Worm (Caenorhabditis elegans) whole organism, L4 larva: Measurements from ENCODE around the gene plc-4.

Experiments
- F10B5.3 ChIP-seq: sonication (generic microtip); optimal IDR thresholded peaks from 2 replicates; lab custom pipeline; 2016; ENCODE audit warnings: mild to moderate bottlenecking, missing genetic modification characterization, missing compliant biosample characterization
- F26F4.8 ChIP-seq: fragments of 200-800 bp; sonication (Bioruptor generic); conservative IDR thresholded peaks from 2 replicates; pipeline ENCODE4 v1.3.6; 2022; ENCODE audit warnings: missing genetic modification characterization, missing compliant biosample characterization
- F37D6.2 ChIP-seq: sonication (generic microtip); optimal IDR thresholded peaks from 2 replicates; lab custom pipeline; 2016; ENCODE audit warnings: mild to moderate bottlenecking, missing genetic modification characterization, missing compliant biosample characterization
- Y5F2A.4 ChIP-seq: fragments of 200-800 bp; sonication (Bioruptor generic); optimal IDR thresholded peaks from 2 replicates; lab custom pipeline; 2018; ENCODE audit warnings: mild to moderate bottlenecking, missing genetic modification characterization, missing compliant biosample characterization
- ZK546.5 ChIP-seq, 2 experiments: sonication (generic microtip); optimal IDR thresholded peaks; 2 replicates each; lab custom pipeline; 2017; ENCODE audit warnings: missing biosample characterization in 2 of 2, missing genetic modification characterization in 2 of 2
- aha-1 ChIP-seq: fragments of 150-350 bp; peaks from one replicate; lab custom pipeline; 2014; ENCODE audit warnings: missing biosample characterization, missing genetic modification characterization
- ama-1 ChIP-seq: fragments of 150-350 bp; optimal IDR thresholded peaks from 2 replicates; lab custom pipeline; 2014; ENCODE audit warnings: inconsistent platforms, mixed read lengths
- arid-1 ChIP-seq: fragments of 200-800 bp; sonication (Bioruptor generic); conservative IDR thresholded peaks from 2 replicates; pipeline ENCODE4 v1.3.6; 2022; ENCODE audit warnings: missing genetic modification reagents, missing genetic modification characterization, missing compliant biosample characterization
- ces-1 ChIP-seq: fragments of 150-350 bp; sonication (generic microtip); optimal IDR thresholded peaks from 4 replicates; lab custom pipeline; 2014; ENCODE audit warnings: missing biosample characterization, missing genetic modification reagents, missing genetic modification characterization
- cey-2 ChIP-seq: sonication (generic microtip); optimal IDR thresholded peaks from 3 replicates; lab custom pipeline; 2017; ENCODE audit warnings: missing genetic modification characterization, mild to moderate bottlenecking, missing compliant biosample characterization, antibody characterized with exemption, borderline replicate concordance; ENCODE audit not compliant: insufficient read depth
- daf-12 ChIP-seq: fragments of 150-350 bp; optimal IDR thresholded peaks from 2 replicates; lab custom pipeline; 2014; ENCODE audit warnings: missing biosample characterization, missing genetic modification reagents, missing genetic modification characterization
- daf-16 ChIP-seq, 3 experiments: sonication (generic microtip); optimal IDR thresholded peaks; 2 replicates each; lab custom pipeline; 2016 to 2017; ENCODE audit warnings: missing genetic modification characterization in 3 of 3, missing genetic modification reagents in 3 of 3, mild to moderate bottlenecking in 2 of 3, missing compliant biosample characterization in 2 of 3, missing biosample characterization in 1 of 3, moderate library complexity in 1 of 3
- daf-8 ChIP-seq: fragments of 200-800 bp; sonication (Bioruptor generic); IDR thresholded peaks from 2 replicates; pipeline ENCODE4 v1.3.6; 2022; ENCODE audit warnings: missing genetic modification characterization, missing compliant biosample characterization
- dmd-8 ChIP-seq: fragments of 200-800 bp; sonication (Bioruptor generic); IDR thresholded peaks from 2 replicates; pipeline ENCODE4 v1.3.6; 2022; ENCODE audit warnings: missing genetic modification characterization, missing compliant biosample characterization
- dmd-9 ChIP-seq: fragments of 200-800 bp; sonication (Bioruptor generic); IDR thresholded peaks from 2 replicates; pipeline ENCODE4 v1.3.6; 2022; ENCODE audit warnings: missing genetic modification reagents, missing genetic modification characterization, missing compliant biosample characterization
- dpl-1 ChIP-seq: fragments of 150-350 bp; optimal IDR thresholded peaks from 2 replicates; lab custom pipeline; 2014; ENCODE audit warnings: missing biosample characterization, missing genetic modification reagents, missing genetic modification characterization
- duxl-1 ChIP-seq: sonication (generic microtip); optimal IDR thresholded peaks from 2 replicates; lab custom pipeline; 2016; ENCODE audit warnings: mild to moderate bottlenecking, missing genetic modification characterization, moderate library complexity, missing compliant biosample characterization; ENCODE audit not compliant: poor library complexity
- dve-1 ChIP-seq: sonication (generic microtip); optimal IDR thresholded peaks from 2 replicates; lab custom pipeline; 2017; ENCODE audit warnings: antibody characterized with exemption, mild to moderate bottlenecking, missing genetic modification characterization, missing compliant biosample characterization; ENCODE audit not compliant: insufficient read depth
- hmg-1.1 ChIP-seq: fragments of 200-800 bp; sonication (Bioruptor generic); IDR thresholded peaks from 2 replicates; pipeline ENCODE4 v1.3.6; 2022; ENCODE audit warnings: missing genetic modification reagents, missing genetic modification characterization, missing compliant biosample characterization
- lin-1 ChIP-seq: fragments of 200-800 bp; sonication (Bioruptor generic); IDR thresholded peaks from 2 replicates; pipeline ENCODE4 v1.3.6; 2022; ENCODE audit warnings: missing genetic modification reagents, missing genetic modification characterization, missing compliant biosample characterization
- lin-15B ChIP-seq: fragments of 150-350 bp; sonication (generic microtip); optimal IDR thresholded peaks from 3 replicates; lab custom pipeline; 2014; ENCODE audit warnings: missing biosample characterization, missing genetic modification characterization
- lin-38 ChIP-seq: fragments of 200-800 bp; sonication (Bioruptor generic); IDR thresholded peaks from 2 replicates; pipeline ENCODE4 v1.3.6; 2022; ENCODE audit warnings: missing genetic modification reagents, missing genetic modification characterization, missing compliant biosample characterization
- lir-3 ChIP-seq: sonication (generic microtip); optimal IDR thresholded peaks from 2 replicates; lab custom pipeline; 2016; ENCODE audit warnings: mild to moderate bottlenecking, missing genetic modification characterization, missing compliant biosample characterization
- madf-5 ChIP-seq, 2 experiments: fragments of 200-800 bp; sonication (Bioruptor generic); IDR thresholded peaks; 2 replicates each; pipeline ENCODE4 v1.3.6; 2022; ENCODE audit warnings: missing compliant biosample characterization in 2 of 2, missing genetic modification characterization in 2 of 2
- mdt-29 ChIP-seq: fragments of 200-800 bp; sonication (Bioruptor generic); IDR thresholded peaks from 2 replicates; pipeline ENCODE4 v1.3.6; 2022; ENCODE audit warnings: missing genetic modification reagents, missing genetic modification characterization, missing compliant biosample characterization
- mxl-2 ChIP-seq: fragments of 200-800 bp; sonication (Bioruptor generic); conservative IDR thresholded peaks from 2 replicates; pipeline ENCODE4 v1.3.6; 2022; ENCODE audit warnings: missing genetic modification reagents, missing genetic modification characterization, missing compliant biosample characterization
- nhr-102 ChIP-seq: sonication (generic microtip); optimal IDR thresholded peaks from 2 replicates; lab custom pipeline; 2016; ENCODE audit warnings: mild to moderate bottlenecking, missing genetic modification characterization, moderate library complexity, missing compliant biosample characterization
- nhr-111 ChIP-seq: fragments of 200-800 bp; sonication (Bioruptor generic); optimal IDR thresholded peaks from 2 replicates; lab custom pipeline; 2018; ENCODE audit warnings: mild to moderate bottlenecking, missing genetic modification characterization, missing compliant biosample characterization
- nhr-237 ChIP-seq: sonication (generic microtip); optimal IDR thresholded peaks from 2 replicates; lab custom pipeline; 2017; ENCODE audit warnings: missing biosample characterization, missing genetic modification characterization
- nhr-25 ChIP-seq: sonication (generic microtip); optimal IDR thresholded peaks from 2 replicates; lab custom pipeline; 2017; ENCODE audit warnings: missing genetic modification characterization, mild to moderate bottlenecking, missing compliant biosample characterization, antibody characterized with exemption, moderate library complexity, borderline replicate concordance; ENCODE audit not compliant: insufficient read depth
- nhr-41 ChIP-seq: fragments of 200-800 bp; sonication (Bioruptor generic); IDR thresholded peaks from 2 replicates; pipeline ENCODE4 v1.3.6; 2022; ENCODE audit warnings: missing genetic modification reagents, missing genetic modification characterization, missing compliant biosample characterization
- nhr-42 ChIP-seq: fragments of 200-800 bp; sonication (Bioruptor generic); IDR thresholded peaks from 2 replicates; pipeline ENCODE4 v1.3.6; 2022; ENCODE audit warnings: missing genetic modification characterization, missing compliant biosample characterization
- nhr-76 ChIP-seq: fragments of 150-350 bp; optimal IDR thresholded peaks from 2 replicates; lab custom pipeline; 2014; ENCODE audit warnings: missing biosample characterization, missing genetic modification characterization
- nhr-77 ChIP-seq: fragments of 150-350 bp; optimal IDR thresholded peaks from 2 replicates; lab custom pipeline; 2014; ENCODE audit warnings: missing biosample characterization, missing genetic modification characterization
- saeg-2 ChIP-seq: fragments of 200-800 bp; sonication (Bioruptor generic); IDR thresholded peaks from 2 replicates; pipeline ENCODE4 v1.3.6; 2022; ENCODE audit warnings: missing genetic modification reagents, missing genetic modification characterization, missing compliant biosample characterization
- sdz-12 ChIP-seq: fragments of 200-800 bp; sonication (Bioruptor generic); optimal IDR thresholded peaks from 2 replicates; lab custom pipeline; 2018; ENCODE audit warnings: mild to moderate bottlenecking, missing genetic modification characterization, missing compliant biosample characterization
- set-16 ChIP-seq: fragments of 200-800 bp; sonication (Bioruptor generic); IDR thresholded peaks from 2 replicates; pipeline ENCODE4 v1.3.6; 2022; ENCODE audit warnings: missing genetic modification reagents, missing genetic modification characterization, missing compliant biosample characterization
- tag-97 ChIP-seq: fragments of 200-800 bp; sonication (Bioruptor generic); IDR thresholded peaks from 2 replicates; pipeline ENCODE4 v1.3.6; 2022; ENCODE audit warnings: missing genetic modification characterization, missing compliant biosample characterization
- tra-1 ChIP-seq: fragments of 200-800 bp; sonication (Bioruptor generic); IDR thresholded peaks from 2 replicates; pipeline ENCODE4 v1.3.6; 2022; ENCODE audit warnings: missing genetic modification reagents, missing genetic modification characterization, missing compliant biosample characterization
- unc-130 ChIP-seq: sonication (generic microtip); optimal IDR thresholded peaks from 2 replicates; lab custom pipeline; 2016; ENCODE audit warnings: missing genetic modification reagents, missing genetic modification characterization, missing compliant biosample characterization
- unc-62 ChIP-seq, 3 experiments: fragments of 150-350 bp in 1 of 3; sonication (generic microtip); optimal IDR thresholded peaks in 2 of 3; peaks in 1 of 3; 1 replicate in 1 of 3; 2 replicates in 2 of 3; lab custom pipeline; 2014 to 2017; ENCODE audit warnings: missing biosample characterization in 3 of 3, missing genetic modification characterization in 3 of 3, missing genetic modification reagents in 3 of 3, missing genotype in 1 of 3
- zag-1 ChIP-seq: fragments of 150-350 bp; optimal IDR thresholded peaks from 2 replicates; lab custom pipeline; 2014; ENCODE audit warnings: missing biosample characterization, missing genetic modification characterization
- zip-2 ChIP-seq: fragments of 150-350 bp; optimal IDR thresholded peaks from 2 replicates; lab custom pipeline; 2014; ENCODE audit warnings: missing biosample characterization, missing genetic modification characterization
- ztf-7 ChIP-seq: fragments of 150-350 bp; optimal IDR thresholded peaks from 2 replicates; lab custom pipeline; 2014; ENCODE audit warnings: missing biosample characterization, missing genetic modification characterization

The plc-4 gene

ce11 chrIV:7507305-7507704, 5.2 kb downstream of the plc-4 start (continued):
- TF ChIP-seq dpl-1 (GFP tag; lab: Kevin White, UChicago) (peak; percentile 2), zag-1 (tag; lab: Kevin White, UChicago) (no peak), lin-1 (GFP tag; lab: Robert Waterston, UW) (no peak), ZK546.5 (tag; optimal IDR thresholded peaks at IDR 0.05; lab: Kevin White, UChicago) (no peak), nhr-111 (GFP tag; lab: Kevin White, UChicago) (no peak), nhr-76 (tag; lab: Kevin White, UChicago) (no peak)

DNA sequence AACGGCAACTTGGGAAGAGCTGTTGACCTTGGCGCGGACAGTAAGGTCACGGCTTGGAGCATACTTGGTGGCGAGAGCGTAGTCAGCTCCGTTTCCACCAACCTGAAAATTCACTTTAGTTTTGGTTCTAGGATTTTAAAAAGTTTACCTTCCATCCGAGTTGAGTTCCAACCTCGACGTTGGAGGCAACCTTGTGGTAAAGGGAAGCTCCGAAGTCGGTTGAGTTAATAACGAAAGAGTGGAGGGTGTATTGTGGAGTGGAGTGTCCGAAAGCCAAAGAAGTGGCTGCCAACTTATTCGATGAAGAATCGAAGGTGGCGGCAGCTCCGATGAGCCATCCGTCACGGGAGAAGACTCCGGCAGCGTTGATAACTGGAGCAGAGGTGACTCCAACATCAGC, 5.8 kb downstream of the plc-4 start:
- TF ChIP-seq ztf-7 (tag; lab: Kevin White, UChicago) (no peak), daf-8 (GFP tag; lab: Robert Waterston, UW) (no peak), set-16 (GFP tag; lab: Robert Waterston, UW) (peak; percentile 36; the same call in 1 of the 2 replicates), saeg-2 (GFP tag; lab: Robert Waterston, UW) (no peak), sdz-12 (no peak), dmd-9 (GFP tag; lab: Robert Waterston, UW) (0 out of 2 replicates have a peak, but pooled peaks have one; percentile 36), lin-38 (GFP tag; lab: Robert Waterston, UW) (0 out of 2 replicates have a peak, but pooled peaks have one; percentile 11), cey-2 (tag; lab: Kevin White, UChicago) (no peak)

- no peak; the same call in 1 of the 2 replicates for TF ChIP-seq mdt-29 (GFP tag; lab: Robert Waterston, UW)
- TF ChIP-seq lin-1 (GFP tag; lab: Robert Waterston, UW): no peak
- peak in 1 of 2 experiments; percentile 74 for TF ChIP-seq unc-62 (GFP tag; optimal IDR thresholded peaks at IDR 0.05 in 1 of 2; lab: Kevin White, UChicago)
- TF ChIP-seq unc-62 (tag; optimal IDR thresholded peaks at IDR 0.05; lab: Kevin White, UChicago): no peak
- TF ChIP-seq F10B5.3 (tag; lab: Kevin White, UChicago): no peak
- TF ChIP-seq nhr-42 (GFP tag; lab: Robert Waterston, UW): no peak
- TF ChIP-seq arid-1 (GFP tag; lab: Robert Waterston, UW): peak; percentile 50; the same call in 1 of the 2 replicates
- no peak for TF ChIP-seq zip-2 (tag; lab: Kevin White, UChicago)
- TF ChIP-seq lir-3: no peak
- no peak for TF ChIP-seq dpl-1 (GFP tag; lab: Kevin White, UChicago)
- TF ChIP-seq hmg-1.1: no peak
- no peak for TF ChIP-seq nhr-237 (tag; lab: Kevin White, UChicago)
- TF ChIP-seq nhr-25: peak; percentile 34
- TF ChIP-seq cey-2 (tag; lab: Kevin White, UChicago): no peak
- no peak for TF ChIP-seq daf-12 (tag; lab: Kevin White, UChicago)
- TF ChIP-seq daf-8 (GFP tag; lab: Robert Waterston, UW): 0 out of 2 replicates have a peak, but pooled peaks have one; percentile 41
- TF ChIP-seq tag-97 (GFP tag; lab: Robert Waterston, UW): no peak
- no peak for TF ChIP-seq tra-1 (GFP tag; lab: Robert Waterston, UW)
- peak in 1 of 2 experiments; percentile 10 for TF ChIP-seq daf-16 (GFP tag; optimal IDR thresholded peaks at IDR 0.05; lab: Kevin White, UChicago)
- peak; percentile 52 for TF ChIP-seq daf-16 (tag; optimal IDR thresholded peaks at IDR 0.05; lab: Kevin White, UChicago)
- peak; percentile 53 for TF ChIP-seq lin-38 (GFP tag; lab: Robert Waterston, UW)
- TF ChIP-seq duxl-1 (tag; lab: Kevin White, UChicago): peak; percentile 12
- 0 out of 2 replicates have a peak, but pooled peaks have one; percentile 12 for TF ChIP-seq F26F4.8 (GFP tag; lab: Robert Waterston, UW)
- TF ChIP-seq mxl-2: no peak
- no peak for TF ChIP-seq nhr-41
- TF ChIP-seq F37D6.2 (tag; lab: Kevin White, UChicago): no peak
- TF ChIP-seq unc-130 (GFP tag; lab: Kevin White, UChicago): peak; percentile 31
- no peak for TF ChIP-seq ces-1 (GFP tag; lab: Kevin White, UChicago)
- TF ChIP-seq dmd-8: no peak
- TF ChIP-seq Y5F2A.4 (GFP tag; lab: Kevin White, UChicago): no peak
- peak; percentile 9 for TF ChIP-seq nhr-77 (tag; lab: Kevin White, UChicago)
- TF ChIP-seq nhr-102 (tag; lab: Kevin White, UChicago): no peak
- TF ChIP-seq saeg-2 (GFP tag; lab: Robert Waterston, UW): no peak
- peak; percentile 46 for TF ChIP-seq dve-1 (tag; lab: Kevin White, UChicago)
- TF ChIP-seq lin-15B (tag; lab: Kevin White, UChicago): no peak
- no peak for TF ChIP-seq madf-5 (GFP tag; IDR thresholded peaks at IDR 0.05; lab: Robert Waterston, UW)
- TF ChIP-seq ama-1 (lab: Kevin White, UChicago): peak; percentile 91
- peak; percentile 93 for TF ChIP-seq aha-1 (tag; lab: Kevin White, UChicago)
Observed at ce11 chrIV:7505866-7506488, 6.5 kb downstream of the plc-4 start.
